Fruit fly (Drosophila melanogaster) whole organism, wandering third instar larva: ENCODE measurements around the gene TfIIEbeta.
A peak's percentile ranks its signal among the peaks of the same experiment; 100 is the strongest.

ENCODE experiments used
- Abd-B ChIP-seq: fragments of >200 bp; optimal IDR thresholded peaks from 2 replicates; lab custom pipeline; 2017; ENCODE audit warnings: missing biosample characterization, missing genetic modification characterization
- CG32264 ChIP-seq: fragments of 200-800 bp; sonication (Bioruptor generic); optimal IDR thresholded peaks from 2 replicates; lab custom pipeline; 2016; ENCODE audit warnings: missing biosample characterization, missing genetic modification characterization
- CG9705 ChIP-seq: fragments of 200-800 bp; sonication (Bioruptor generic); optimal IDR thresholded peaks from 2 replicates; lab custom pipeline; 2018; ENCODE audit warnings: missing biosample characterization, mild to moderate bottlenecking, missing genetic modification characterization
- CrebA ChIP-seq: fragments of 200-800 bp; sonication (Bioruptor generic); optimal IDR thresholded peaks from 2 replicates; lab custom pipeline; 2016; ENCODE audit warnings: missing biosample characterization, mild to moderate bottlenecking, missing genetic modification characterization, borderline replicate concordance
- Dfd ChIP-seq: fragments of >200 bp; optimal IDR thresholded peaks from 2 replicates; lab custom pipeline; 2017; ENCODE audit warnings: missing biosample characterization, missing genetic modification characterization
- Dif ChIP-seq: fragments of 200-275, 200-300 bp; sonication (Bioruptor generic); optimal IDR thresholded peaks from 2 replicates; lab custom pipeline; 2018; ENCODE audit warnings: missing biosample characterization, missing genetic modification characterization; ENCODE audit not compliant: partially characterized antibody
- HLH106 ChIP-seq: fragments of 200-800 bp; optimal IDR thresholded peaks from 3 replicates; lab custom pipeline; 2019; ENCODE audit warnings: missing biosample characterization, mild to moderate bottlenecking, missing genetic modification characterization, moderate library complexity
- Hnf4 ChIP-seq: fragments of 200-800 bp; sonication (Bioruptor generic); optimal IDR thresholded peaks from 2 replicates; lab custom pipeline; 2016; ENCODE audit warnings: missing biosample characterization, mild to moderate bottlenecking, missing genetic modification characterization
- Hr78 ChIP-seq: fragments of >200 bp; optimal IDR thresholded peaks from 2 replicates; lab custom pipeline; 2017; ENCODE audit warnings: missing biosample characterization, missing genetic modification characterization
- Jra ChIP-seq: sonication (Bioruptor generic); optimal IDR thresholded peaks from 2 replicates; lab custom pipeline; 2016; ENCODE audit warnings: missing biosample characterization, missing genetic modification characterization
- Mio ChIP-seq: sonication (Bioruptor generic); optimal IDR thresholded peaks from 2 replicates; lab custom pipeline; 2016; ENCODE audit warnings: missing biosample characterization, missing genetic modification characterization
- N ChIP-seq: fragments of >200 bp; optimal IDR thresholded peaks from 2 replicates; lab custom pipeline; 2018; ENCODE audit warnings: missing biosample characterization, missing external identifiers, missing genetic modification characterization
- OdsH ChIP-seq: fragments of 200-800 bp; sonication (Bioruptor generic); optimal IDR thresholded peaks from 2 replicates; lab custom pipeline; 2016; ENCODE audit warnings: missing biosample characterization, mild to moderate bottlenecking, missing genetic modification characterization
- Rel ChIP-seq, 2 experiments: fragments of 200-800 bp; sonication (Bioruptor generic) in 1 of 2; optimal IDR thresholded peaks; 2 replicates in 1 of 2; 3 replicates in 1 of 2; lab custom pipeline; 2016 to 2019; ENCODE audit warnings: mild to moderate bottlenecking in 2 of 2, missing biosample characterization in 2 of 2, missing genetic modification characterization in 2 of 2, moderate library complexity in 1 of 2
- Sp1 ChIP-seq: fragments of 200-800 bp; sonication (Bioruptor generic); optimal IDR thresholded peaks from 3 replicates; lab custom pipeline; 2019; ENCODE audit warnings: missing biosample characterization, mild to moderate bottlenecking, missing genetic modification characterization, moderate library complexity
- Vsx2 ChIP-seq: fragments of 200-300, 225-300 bp; sonication (Bioruptor generic); optimal IDR thresholded peaks from 2 replicates; lab custom pipeline; 2018; ENCODE audit warnings: missing biosample characterization, missing genetic modification characterization; ENCODE audit not compliant: partially characterized antibody
- br ChIP-seq: fragments of 200-800 bp; sonication (Bioruptor generic); optimal IDR thresholded peaks from 2 replicates; lab custom pipeline; 2016; ENCODE audit warnings: missing biosample characterization, missing genetic modification characterization
- brk ChIP-seq: fragments of 200-800 bp; sonication (Bioruptor generic); optimal IDR thresholded peaks from 2 replicates; lab custom pipeline; 2016; ENCODE audit warnings: missing biosample characterization, mild to moderate bottlenecking, missing genetic modification characterization
- dl ChIP-seq, 2 experiments: fragments of 175-275, 200-275 bp in 1 of 2; fragments of 200-275 bp in 1 of 2; sonication (Bioruptor generic); optimal IDR thresholded peaks; lab custom pipeline; 2018; ENCODE audit warnings: mild to moderate bottlenecking in 2 of 2, missing biosample characterization in 2 of 2, missing genetic modification characterization in 2 of 2, moderate library complexity in 2 of 2; ENCODE audit not compliant: partially characterized antibody in 2 of 2, insufficient read depth in 1 of 2
- dmrt93B ChIP-seq: fragments of 200-800 bp; sonication (Bioruptor generic); optimal IDR thresholded peaks from 2 replicates; lab custom pipeline; 2018; ENCODE audit warnings: missing biosample characterization, mild to moderate bottlenecking, missing genetic modification characterization
- dsf ChIP-seq: sonication (Bioruptor generic); optimal IDR thresholded peaks from 2 replicates; lab custom pipeline; 2016; ENCODE audit warnings: missing biosample characterization, missing genetic modification characterization, borderline replicate concordance
- ey ChIP-seq: fragments of 200-800 bp; sonication (Bioruptor generic); optimal IDR thresholded peaks from 2 replicates; lab custom pipeline; 2016; ENCODE audit warnings: missing biosample characterization, missing genetic modification characterization
- foxo ChIP-seq, 2 experiments: fragments of 200-800 bp; sonication (Bioruptor generic); optimal IDR thresholded peaks; 2 replicates in 1 of 2; 3 replicates in 1 of 2; lab custom pipeline; 2016 to 2017; ENCODE audit warnings: missing biosample characterization in 2 of 2, missing genetic modification characterization in 2 of 2
- fru ChIP-seq: fragments of 200-800 bp; sonication (Bioruptor generic); optimal IDR thresholded peaks from 3 replicates; lab custom pipeline; 2016; ENCODE audit warnings: missing biosample characterization, mild to moderate bottlenecking, missing genetic modification characterization
- h ChIP-seq: fragments of 200-800 bp; sonication (Bioruptor generic); optimal IDR thresholded peaks from 3 replicates; lab custom pipeline; 2016; ENCODE audit warnings: missing biosample characterization, mild to moderate bottlenecking, missing genetic modification characterization
- lola ChIP-seq: fragments of >200 bp; optimal IDR thresholded peaks from 2 replicates; lab custom pipeline; 2017; ENCODE audit warnings: missing biosample characterization, missing genetic modification characterization
- pan ChIP-seq: fragments of >200 bp; optimal IDR thresholded peaks from 2 replicates; lab custom pipeline; 2017
- psq ChIP-seq: fragments of 200-800 bp; sonication (Bioruptor generic); optimal IDR thresholded peaks from 3 replicates; lab custom pipeline; 2017; ENCODE audit warnings: missing biosample characterization, mild to moderate bottlenecking, missing genetic modification characterization, moderate library complexity
- rgr ChIP-seq: fragments of 200-800 bp; sonication (Bioruptor generic); optimal IDR thresholded peaks from 3 replicates; lab custom pipeline; 2016; ENCODE audit warnings: missing biosample characterization, mild to moderate bottlenecking, missing genetic modification characterization
- sage ChIP-seq: fragments of 200-800 bp; sonication (Bioruptor generic); optimal IDR thresholded peaks from 2 replicates; lab custom pipeline; 2016; ENCODE audit warnings: missing biosample characterization, mild to moderate bottlenecking, missing genetic modification characterization
- sv ChIP-seq: fragments of 200-800 bp; sonication (Bioruptor generic); optimal IDR thresholded peaks from 3 replicates; lab custom pipeline; 2016; ENCODE audit warnings: missing biosample characterization, missing genetic modification characterization
- tai ChIP-seq: sonication (Bioruptor generic); optimal IDR thresholded peaks from 2 replicates; lab custom pipeline; 2016; ENCODE audit warnings: missing biosample characterization, missing genetic modification characterization
- usp ChIP-seq: fragments of >200 bp; optimal IDR thresholded peaks from 2 replicates; lab custom pipeline; 2017; ENCODE audit warnings: missing biosample characterization, missing genetic modification characterization
- woc ChIP-seq: sonication (Bioruptor generic); optimal IDR thresholded peaks from 2 replicates; lab custom pipeline; 2016; ENCODE audit warnings: missing biosample characterization, mild to moderate bottlenecking, missing genetic modification characterization

Gene TfIIEbeta

dm6 chr3L:4293711-4294110 is 6.9 kb downstream of the TfIIEbeta start:
- TF ChIP-seq tai: no peak
- TF ChIP-seq pan (lab: Kevin White, UChicago): no peak
- no peak for TF ChIP-seq Abd-B (GFP tag; lab: Kevin White, UChicago)
- no peak for TF ChIP-seq sv
- TF ChIP-seq dl (GFP tag; optimal IDR thresholded peaks at IDR 0.05; lab: Kevin White, UChicago; ENCODE audit: insufficient read depth in 1 of 2, partially characterized antibody in 2 of 2): no peak
- TF ChIP-seq CG9705 (GFP tag; lab: Kevin White, UChicago): no peak
- TF ChIP-seq Dfd: no peak
- TF ChIP-seq brk (GFP tag; lab: Kevin White, UChicago): no peak
- TF ChIP-seq, all 38 proteins: peak for 0

dm6 chr3L:4296760-4297159 is 9.9 kb downstream of the TfIIEbeta start:
- no peak for TF ChIP-seq Hr78
- no peak for TF ChIP-seq Dfd
- TF ChIP-seq Mio: no peak
- TF ChIP-seq dsf: no peak
- no peak for TF ChIP-seq ey (GFP tag; lab: Kevin White, UChicago)
- no peak for TF ChIP-seq Jra
- TF ChIP-seq woc (GFP tag; lab: Kevin White, UChicago): no peak
- TF ChIP-seq brk (GFP tag; lab: Kevin White, UChicago): no peak
- TF ChIP-seq CG9705 (GFP tag; lab: Kevin White, UChicago): no peak
- no peak for TF ChIP-seq CrebA (GFP tag; lab: Kevin White, UChicago)
- no peak for TF ChIP-seq CG32264 (GFP tag; lab: Kevin White, UChicago)
- no peak for TF ChIP-seq Sp1 (GFP tag; lab: Kevin White, UChicago)
- no peak for TF ChIP-seq dmrt93B
- no peak for TF ChIP-seq Abd-B (GFP tag; lab: Kevin White, UChicago)
- no peak for TF ChIP-seq h
- no peak for TF ChIP-seq Hnf4 (GFP tag; lab: Kevin White, UChicago)
- no peak for TF ChIP-seq psq
- no peak for TF ChIP-seq Vsx2 (GFP tag; lab: Kevin White, UChicago)
- no peak for TF ChIP-seq sage (GFP tag; lab: Kevin White, UChicago)
- TF ChIP-seq, all 38 proteins: peak for 0

DNA sequence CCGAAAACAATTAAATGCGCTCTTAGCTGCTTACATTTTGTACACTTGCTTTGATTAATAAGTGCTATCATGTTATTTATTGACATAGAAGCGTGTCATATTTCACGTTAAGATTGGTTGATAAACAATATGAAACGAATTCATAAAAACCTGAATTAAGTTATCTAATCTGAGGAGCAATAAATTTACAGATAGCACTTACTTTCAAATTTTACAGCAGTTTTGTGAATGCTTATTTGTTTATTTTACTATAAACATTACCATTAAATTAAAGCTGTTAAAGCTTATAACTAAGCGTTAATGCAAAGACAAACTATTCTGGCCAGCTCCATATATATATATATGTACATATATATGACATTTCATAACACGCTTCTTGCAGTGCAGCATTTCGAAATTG is 15.2 kb downstream of the TfIIEbeta start:
- TF ChIP-seq Abd-B (GFP tag; lab: Kevin White, UChicago): no peak
- no peak for TF ChIP-seq Vsx2 (GFP tag; lab: Kevin White, UChicago)
- no peak for TF ChIP-seq HLH106 (tag; lab: Kevin White, UChicago)
- no peak for TF ChIP-seq Hnf4 (GFP tag; lab: Kevin White, UChicago)
- no peak for TF ChIP-seq pan (lab: Kevin White, UChicago)
- TF ChIP-seq foxo (GFP tag; optimal IDR thresholded peaks at IDR 0.05; lab: Kevin White, UChicago): no peak
- TF ChIP-seq sage (GFP tag; lab: Kevin White, UChicago): no peak
- no peak for TF ChIP-seq psq
- TF ChIP-seq dsf: no peak
- TF ChIP-seq OdsH (GFP tag; lab: Kevin White, UChicago): no peak
- TF ChIP-seq rgr (GFP tag; lab: Kevin White, UChicago): no peak
- TF ChIP-seq usp (GFP tag; lab: Kevin White, UChicago): no peak
- TF ChIP-seq Sp1 (GFP tag; lab: Kevin White, UChicago): no peak
- TF ChIP-seq Hr78: no peak
- TF ChIP-seq Jra: no peak
- TF ChIP-seq h: no peak
- TF ChIP-seq Rel (GFP tag; optimal IDR thresholded peaks at IDR 0.05; lab: Kevin White, UChicago): no peak
- no peak for TF ChIP-seq Rel (tag; optimal IDR thresholded peaks at IDR 0.05; lab: Kevin White, UChicago)
- TF ChIP-seq N (GFP tag; lab: Kevin White, UChicago): no peak

- TF ChIP-seq Dif (GFP tag; lab: Kevin White, UChicago) (no peak), woc (GFP tag; lab: Kevin White, UChicago) (peak; percentile 31), dmrt93B (peak; percentile 34), foxo (GFP tag; optimal IDR thresholded peaks at IDR 0.05; lab: Kevin White, UChicago) (peak in 1 of 2 experiments; percentile 61), psq (peak; percentile 46), fru (GFP tag; lab: Kevin White, UChicago) (peak; percentile 75), h (peak; percentile 77), br (GFP tag; lab: Kevin White, UChicago) (peak; percentile 59), CG9705 (GFP tag; lab: Kevin White, UChicago) (no peak), lola (GFP tag; lab: Kevin White, UChicago) (no peak), Sp1 (GFP tag; lab: Kevin White, UChicago) (peak; percentile 65), ey (GFP tag; lab: Kevin White, UChicago) (peak; percentile 68), HLH106 (tag; lab: Kevin White, UChicago) (peak; percentile 68), rgr (GFP tag; lab: Kevin White, UChicago) (peak; percentile 63), OdsH (GFP tag; lab: Kevin White, UChicago) (peak; percentile 60), Dfd (no peak)
These were observed 17.6 kb downstream of the TfIIEbeta start for dm6 chr3L:4304244-4304959.
